Worm (Caenorhabditis elegans): ENCODE measurements around the gene rnp-5.

Gene rnp-5

ce11 chrIII:861819-862356 lies 8.2 kb upstream of the rnp-5 start, which contains the start of gene arx-4:
arx-4 (plus strand) TSS chrIII:862306.
- TF ChIP-seq unc-42 (tag; optimal IDR thresholded peaks at IDR 0.05) (peak; percentile 95), ceh-31 (tag; optimal IDR thresholded peaks at IDR 0.05) (peak; percentile 28), ets-4 (tag; optimal IDR thresholded peaks at IDR 0.05) (no peak)

- no peak for TF ChIP-seq odd-2 (tag; optimal IDR thresholded peaks at IDR 0.05)
- TF ChIP-seq T23F11.4 (GFP tag; optimal IDR thresholded peaks at IDR 0.05), result no peak
- TF ChIP-seq unc-86 (tag; optimal IDR thresholded peaks at IDR 0.05), result no peak
- TF ChIP-seq nhr-232 (tag; optimal IDR thresholded peaks at IDR 0.05), result no peak
- TF ChIP-seq elt-4 (tag; optimal IDR thresholded peaks at IDR 0.05), result no peak
- no peak for TF ChIP-seq pha-4 (tag; optimal IDR thresholded peaks at IDR 0.05)
- no peak for TF ChIP-seq zip-5 (tag; optimal IDR thresholded peaks at IDR 0.05)
- no peak for TF ChIP-seq ceh-18 (tag; optimal IDR thresholded peaks at IDR 0.05)
- no peak for TF ChIP-seq dve-1 (tag; optimal IDR thresholded peaks at IDR 0.05)
- no peak for TF ChIP-seq pros-1 (tag; optimal IDR thresholded peaks at IDR 0.05)
- TF ChIP-seq ceh-6 (GFP tag; optimal IDR thresholded peaks at IDR 0.05), result no peak
- no peak for TF ChIP-seq tbx-7 (tag; optimal IDR thresholded peaks at IDR 0.05)
- TF ChIP-seq Y22D7AL.16 (tag; optimal IDR thresholded peaks at IDR 0.05), result no peak
- no peak for TF ChIP-seq ceh-9 (tag; optimal IDR thresholded peaks at IDR 0.05)
- no peak for TF ChIP-seq ceh-31 (tag; optimal IDR thresholded peaks at IDR 0.05)
- no peak for TF ChIP-seq ceh-2 (tag; optimal IDR thresholded peaks at IDR 0.05)
Observed at ce11 chrIII:859898-860297, 6.2 kb upstream of the rnp-5 start, which contains the start of gene exos-4.2. exos-4.2 (plus strand) TSS chrIII:860198.

DNA sequence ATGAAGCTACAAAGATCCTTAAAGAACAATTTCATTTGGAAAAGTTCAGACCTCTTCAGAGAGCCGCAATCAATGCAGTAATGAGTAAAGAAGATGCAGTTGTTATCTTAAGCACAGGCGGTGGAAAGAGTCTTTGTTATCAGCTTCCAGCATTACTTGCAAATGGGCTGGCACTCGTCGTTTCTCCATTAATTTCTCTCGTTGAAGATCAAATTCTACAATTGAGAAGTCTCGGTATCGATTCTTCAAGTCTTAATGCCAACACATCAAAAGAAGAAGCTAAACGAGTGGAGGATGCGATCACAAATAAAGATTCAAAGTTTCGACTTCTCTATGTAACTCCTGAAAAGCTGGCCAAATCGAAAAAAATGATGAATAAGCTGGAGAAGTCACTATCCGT lies 3.2 kb upstream of the rnp-5 start:
- TF ChIP-seq ceh-24 (tag; optimal IDR thresholded peaks at IDR 0.05) (no peak), pax-1 (tag; optimal IDR thresholded peaks at IDR 0.05) (no peak), pqm-1 (tag; optimal IDR thresholded peaks at IDR 0.05) (no peak)

DNA sequence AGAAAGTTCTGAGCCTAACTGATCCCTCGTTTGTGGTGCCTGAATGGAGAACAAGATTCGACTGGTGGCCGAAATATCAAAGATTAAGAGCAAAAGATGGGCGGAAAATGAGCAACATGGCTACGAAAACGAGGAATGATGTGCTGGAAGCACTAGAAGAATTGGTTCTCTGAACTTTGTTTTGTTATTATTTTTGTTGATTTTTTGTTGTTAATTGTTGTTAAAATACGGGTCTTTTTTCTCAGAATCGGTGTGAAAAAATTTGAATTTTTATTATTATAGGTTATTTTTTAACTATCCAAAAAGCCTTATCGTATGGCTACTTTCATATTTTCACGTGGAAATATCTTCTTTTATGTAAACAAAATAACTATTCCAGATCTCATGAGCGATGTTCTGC lies 2.6 kb upstream of the rnp-5 start, which contains the start of gene K02F3.12:
Gene K02F3.12, plus strand, starts transcription at position 301 of the 400 bp plus-strand sequence.
- TF ChIP-seq ztf-16 (tag; optimal IDR thresholded peaks at IDR 0.05) (no peak), unc-3 (GFP tag; conservative IDR thresholded peaks at IDR 0.05) (no peak), unc-3 (tag; optimal IDR thresholded peaks at IDR 0.05) (no peak)

- TF ChIP-seq pha-2 (tag; optimal IDR thresholded peaks at IDR 0.05) (no peak), syd-9 (tag; optimal IDR thresholded peaks at IDR 0.05) (no peak), C08G9.2 (tag; optimal IDR thresholded peaks at IDR 0.05) (peak; percentile 8), rnt-1 (tag; optimal IDR thresholded peaks at IDR 0.05) (no peak), sox-2 (GFP tag; IDR thresholded peaks at IDR 0.05) (no peak), pha-4 (tag; optimal IDR thresholded peaks at IDR 0.05) (no peak), ceh-24 (tag; optimal IDR thresholded peaks at IDR 0.05) (no peak), unc-3 (GFP tag; conservative IDR thresholded peaks at IDR 0.05) (no peak), unc-3 (tag; optimal IDR thresholded peaks at IDR 0.05) (no peak), elt-4 (tag; optimal IDR thresholded peaks at IDR 0.05) (peak; percentile 66), lim-6 (tag; optimal IDR thresholded peaks at IDR 0.05) (no peak), fkh-10 (GFP tag; optimal IDR thresholded peaks at IDR 0.05) (no peak), hlh-15 (tag; optimal IDR thresholded peaks at IDR 0.05) (no peak), nfya-1 (tag; optimal IDR thresholded peaks at IDR 0.05) (no peak), mec-3 (tag; optimal IDR thresholded peaks at IDR 0.05; ENCODE audit: borderline replicate concordance) (no peak)
Observed at ce11 chrIII:853414-853813, 295 bp downstream of the rnp-5 start.
